Worm (Caenorhabditis elegans): ENCODE data around the gene nhr-58.

Gene nhr-58

DNA sequence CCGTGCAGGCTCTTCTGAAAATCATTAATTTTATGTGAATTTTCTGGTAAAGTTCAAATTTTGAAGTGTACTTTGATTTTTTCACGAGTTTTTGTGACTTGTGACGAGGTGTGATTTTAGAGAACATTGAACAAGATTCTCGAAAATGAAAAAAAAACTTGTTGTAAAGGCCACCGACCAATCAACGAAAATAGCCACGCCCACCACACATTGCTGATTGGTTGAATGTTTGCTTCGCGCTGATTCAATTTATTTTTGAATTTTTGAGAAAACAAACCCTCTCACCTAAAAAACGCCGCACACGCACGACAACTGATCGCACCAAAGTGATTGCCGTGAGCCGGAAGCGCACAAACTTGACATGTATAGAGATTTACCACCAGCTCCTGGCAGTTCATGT lies 49.2 kb upstream of the nhr-58 start:
- no peak for TF ChIP-seq crh-2 (tag; optimal IDR thresholded peaks at IDR 0.05)
- no peak for TF ChIP-seq aly-2 (tag; optimal IDR thresholded peaks at IDR 0.05)
- no peak for TF ChIP-seq nhr-129 (tag; optimal IDR thresholded peaks at IDR 0.05)
- no peak for TF ChIP-seq C34F6.9 (tag; optimal IDR thresholded peaks at IDR 0.05)
- no peak for TF ChIP-seq zag-1 (tag; optimal IDR thresholded peaks at IDR 0.05)
- TF ChIP-seq nhr-11 (tag; optimal IDR thresholded peaks at IDR 0.05) = no peak
- no peak for TF ChIP-seq snpc-4 (tag; optimal IDR thresholded peaks at IDR 0.05)
- no peak for TF ChIP-seq nhr-21 (tag; optimal IDR thresholded peaks at IDR 0.05)

DNA sequence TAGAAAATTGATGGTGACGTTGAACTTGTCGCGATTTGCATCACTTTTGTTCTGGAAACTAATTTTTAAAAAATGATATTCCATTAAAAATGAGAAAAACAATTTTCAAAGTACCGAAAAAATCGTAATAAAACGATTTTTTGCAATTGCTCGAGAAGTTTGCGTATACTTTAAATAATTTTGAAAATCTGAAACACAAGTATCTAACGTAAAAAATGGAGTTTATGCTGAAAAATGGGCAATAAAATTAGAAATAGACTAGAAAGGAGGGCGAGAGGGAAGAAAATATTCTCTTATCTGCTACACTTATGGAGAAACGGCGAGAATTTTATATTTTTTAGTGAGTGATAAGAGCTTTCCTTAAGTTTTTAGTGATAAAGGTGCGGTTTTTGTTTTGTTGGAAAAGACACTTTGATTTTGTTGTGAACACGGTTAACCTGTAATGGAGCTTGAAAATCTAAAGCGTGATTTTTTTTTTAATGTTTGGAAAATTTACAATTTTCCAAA lies 48.7 kb upstream of the nhr-58 start, which contains the start of gene nhr-130:
TSS of gene nhr-130 (minus strand) at position 51 of the 507 bp plus-strand sequence.
- TF ChIP-seq nhr-25 (tag; optimal IDR thresholded peaks at IDR 0.05) = no peak
- peak; percentile 62 for TF ChIP-seq fos-1 (tag; optimal IDR thresholded peaks at IDR 0.05)
- peak; percentile 23 for TF ChIP-seq gmeb-1 (tag; optimal IDR thresholded peaks at IDR 0.05)
- peak; percentile 35 for TF ChIP-seq sma-9 (GFP tag; optimal IDR thresholded peaks at IDR 0.05)
- no peak for TF ChIP-seq sma-9 (tag; optimal IDR thresholded peaks at IDR 0.05)

ce11 chrV:484285-484890 lies 47.7 kb upstream of the nhr-58 start, which contains the start of gene nhr-212:
TSS of gene nhr-212 (plus strand) at chrV:484857.
- TF ChIP-seq sma-9 (GFP tag; optimal IDR thresholded peaks at IDR 0.05) (peak; percentile 60), sma-9 (tag; optimal IDR thresholded peaks at IDR 0.05) (no peak), mdl-1 (tag; optimal IDR thresholded peaks at IDR 0.05) (no peak), F13H6.1 (tag; optimal IDR thresholded peaks at IDR 0.05) (peak; percentile 20), sma-3 (GFP tag; optimal IDR thresholded peaks at IDR 0.05) (peak; percentile 29), elt-3 (tag; optimal IDR thresholded peaks at IDR 0.05) (no peak), mab-5 (tag; optimal IDR thresholded peaks at IDR 0.05) (no peak), unc-55 (GFP tag; optimal IDR thresholded peaks at IDR 0.05) (no peak), nhr-12 (tag; optimal IDR thresholded peaks at IDR 0.05) (no peak), skn-1 (tag; optimal IDR thresholded peaks at IDR 0.05) (no peak)

ce11 chrV:486684-487083 lies 45.4 kb upstream of the nhr-58 start, which contains the start of gene nhr-211:
TSS of gene nhr-211 (plus strand) at chrV:486984.
- TF ChIP-seq nhr-23 (tag; optimal IDR thresholded peaks at IDR 0.05) (no peak), Y55F3AM.14 (GFP tag; optimal IDR thresholded peaks at IDR 0.05) (no peak), ztf-4 (tag; optimal IDR thresholded peaks at IDR 0.05) (no peak), mdl-1 (tag; optimal IDR thresholded peaks at IDR 0.05) (no peak), nhr-12 (tag; optimal IDR thresholded peaks at IDR 0.05) (no peak), lin-39 (tag; optimal IDR thresholded peaks at IDR 0.05) (no peak), alr-1 (tag; optimal IDR thresholded peaks at IDR 0.05) (no peak), peb-1 (tag; optimal IDR thresholded peaks at IDR 0.05) (no peak)

DNA sequence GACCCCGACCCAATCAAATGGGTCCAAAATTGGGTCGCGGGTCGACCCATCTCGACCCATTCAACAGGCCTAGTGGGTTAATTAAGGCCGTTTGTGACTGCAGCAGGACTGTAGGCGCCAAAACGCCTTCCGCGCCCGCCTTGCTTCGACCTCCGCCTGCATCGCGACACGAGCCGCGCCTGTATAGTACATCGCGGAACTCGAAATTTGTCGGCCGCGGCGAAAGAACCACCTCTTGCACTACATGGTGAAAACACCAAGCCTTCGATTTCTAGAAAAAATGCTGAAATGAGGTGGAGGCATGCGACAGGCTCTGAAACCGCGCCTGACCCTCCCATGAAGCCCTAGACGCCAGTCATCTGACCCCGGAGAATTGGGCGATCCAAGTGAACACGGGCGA lies 44.1 kb upstream of the nhr-58 start:
- TF ChIP-seq nhr-10 (tag; optimal IDR thresholded peaks at IDR 0.05) = no peak
- no peak for TF ChIP-seq elt-3 (tag; optimal IDR thresholded peaks at IDR 0.05)
- TF ChIP-seq sma-9 (GFP tag; optimal IDR thresholded peaks at IDR 0.05) = no peak
- TF ChIP-seq sma-9 (tag; optimal IDR thresholded peaks at IDR 0.05) = no peak
- no peak for TF ChIP-seq nhr-12 (tag; optimal IDR thresholded peaks at IDR 0.05)
- no peak for TF ChIP-seq ztf-11 (tag; optimal IDR thresholded peaks at IDR 0.05)
- no peak for TF ChIP-seq C34F6.9 (tag; optimal IDR thresholded peaks at IDR 0.05)
- no peak for TF ChIP-seq nhr-129 (tag; optimal IDR thresholded peaks at IDR 0.05)
- TF ChIP-seq alr-1 (tag; optimal IDR thresholded peaks at IDR 0.05) = no peak
- no peak for TF ChIP-seq ceh-82 (tag; optimal IDR thresholded peaks at IDR 0.05)
- TF ChIP-seq ZK546.5 (tag; optimal IDR thresholded peaks at IDR 0.05) = no peak
- TF ChIP-seq nhr-77 (tag; optimal IDR thresholded peaks at IDR 0.05) = no peak
- TF ChIP-seq crh-2 (tag; optimal IDR thresholded peaks at IDR 0.05) = no peak
- TF ChIP-seq mab-5 (tag; optimal IDR thresholded peaks at IDR 0.05) = no peak
- no peak for TF ChIP-seq unc-55 (GFP tag; optimal IDR thresholded peaks at IDR 0.05)
- TF ChIP-seq ceh-16 (tag; optimal IDR thresholded peaks at IDR 0.05) = no peak
- TF ChIP-seq sem-4 (tag; optimal IDR thresholded peaks at IDR 0.05) = no peak
